Fruit fly (Drosophila melanogaster) whole organism, embryonic: Measurements from ENCODE around the gene CG3078.

Experiments
- Atf6 ChIP-seq: fragments of 200-800 bp; sonication (Bioruptor generic); IDR thresholded peaks from 2 replicates; pipeline ENCODE4 v1.3.6; 2022; ENCODE audit warnings: missing biosample characterization, missing genetic modification characterization
- B-H2 ChIP-seq: fragments of 200-800 bp; sonication (Bioruptor generic); optimal IDR thresholded peaks from 2 replicates; lab custom pipeline; 2018; ENCODE audit warnings: missing biosample characterization, mild to moderate bottlenecking, missing genetic modification characterization
- CG10366 ChIP-seq: fragments of 200-800 bp; sonication (Bioruptor generic); IDR thresholded peaks from 2 replicates; pipeline ENCODE4 v1.3.6; 2022; ENCODE audit warnings: missing biosample characterization, missing genetic modification characterization
- CG10979 ChIP-seq: fragments of 200-800 bp; sonication (Bioruptor generic); optimal IDR thresholded peaks from 2 replicates; lab custom pipeline; 2018; ENCODE audit warnings: missing biosample characterization, mild to moderate bottlenecking, missing genetic modification characterization, moderate library complexity
- CG11504 ChIP-seq: fragments of 200-800 bp; sonication (Bioruptor generic); optimal IDR thresholded peaks from 3 replicates; lab custom pipeline; 2019; ENCODE audit warnings: missing biosample characterization, mild to moderate bottlenecking, missing genetic modification characterization, moderate library complexity
- CG14050 ChIP-seq: fragments of 200-800 bp; sonication (Bioruptor generic); IDR thresholded peaks from 3 replicates; pipeline ENCODE4 v1.3.6; 2022; ENCODE audit warnings: missing biosample characterization, missing genetic modification characterization
- CG14441 ChIP-seq: fragments of 200-800 bp; sonication (Bioruptor generic); IDR thresholded peaks from 2 replicates; pipeline ENCODE4 v1.3.6; 2022; ENCODE audit warnings: missing biosample characterization, missing genetic modification characterization
- CG14667 ChIP-seq: fragments of 200-800 bp; sonication (Bioruptor generic); IDR thresholded peaks from 2 replicates; pipeline ENCODE4 v1.3.6; 2022; ENCODE audit warnings: missing biosample characterization, missing genetic modification characterization
- CG14710 ChIP-seq: fragments of 200-800 bp; sonication (Bioruptor generic); optimal IDR thresholded peaks from 3 replicates; lab custom pipeline; 2019; ENCODE audit warnings: missing biosample characterization, mild to moderate bottlenecking, missing genetic modification characterization, moderate library complexity
- CG14860 ChIP-seq: fragments of 200-800 bp; sonication (Bioruptor generic); IDR thresholded peaks from 3 replicates; pipeline ENCODE4 v1.3.6; 2022; ENCODE audit warnings: missing biosample characterization, missing genetic modification characterization; ENCODE audit not compliant: partially characterized antibody
- CG15601 ChIP-seq: fragments of 200-800 bp; sonication (Bioruptor generic); optimal IDR thresholded peaks from 3 replicates; lab custom pipeline; 2019; ENCODE audit warnings: missing biosample characterization, mild to moderate bottlenecking, missing genetic modification characterization, moderate library complexity
- CG1647 ChIP-seq: fragments of 200-800 bp; sonication (Bioruptor generic); optimal IDR thresholded peaks from 3 replicates; lab custom pipeline; 2016; ENCODE audit warnings: missing biosample characterization, missing genetic modification characterization
- CG17829 ChIP-seq: fragments of 200-800 bp; optimal IDR thresholded peaks from 2 replicates; lab custom pipeline; 2019; ENCODE audit warnings: missing biosample characterization, mild to moderate bottlenecking, missing genetic modification characterization, moderate library complexity
- CG2120 ChIP-seq: fragments of 200-800 bp; sonication (Bioruptor generic); optimal IDR thresholded peaks from 3 replicates; lab custom pipeline; 2016; ENCODE audit warnings: missing biosample characterization, missing genetic modification characterization
- CG30020 ChIP-seq: fragments of 200-800 bp; optimal IDR thresholded peaks from 2 replicates; lab custom pipeline; 2019; ENCODE audit warnings: missing biosample characterization, mild to moderate bottlenecking, missing genetic modification characterization, moderate library complexity
- CG30403 ChIP-seq: fragments of 200-800 bp; sonication (Bioruptor generic); optimal IDR thresholded peaks from 3 replicates; lab custom pipeline; 2016; ENCODE audit warnings: missing biosample characterization, missing genetic modification characterization
- CG3065 ChIP-seq: fragments of 200-800 bp; sonication (Bioruptor generic); optimal IDR thresholded peaks from 2 replicates; lab custom pipeline; 2016; ENCODE audit warnings: missing biosample characterization, missing genetic modification characterization
- CG31224 ChIP-seq: fragments of 200-800 bp; sonication (Bioruptor generic); IDR thresholded peaks from 2 replicates; pipeline ENCODE4 v1.3.6; 2022; ENCODE audit warnings: missing biosample characterization, missing genetic modification characterization
- CG34376 ChIP-seq: fragments of 200-800 bp; sonication (Bioruptor generic); optimal IDR thresholded peaks from 2 replicates; lab custom pipeline; 2018; ENCODE audit warnings: missing biosample characterization, mild to moderate bottlenecking, missing genetic modification characterization
- CG3847 ChIP-seq: fragments of 200-800 bp; sonication (Bioruptor generic); IDR thresholded peaks from 2 replicates; pipeline ENCODE4 v1.3.6; 2022; ENCODE audit warnings: missing biosample characterization, missing genetic modification characterization
- CG5953 ChIP-seq: fragments of 200-800 bp; sonication (Bioruptor generic); IDR thresholded peaks from 2 replicates; pipeline ENCODE4 v1.3.6; 2022; ENCODE audit warnings: missing biosample characterization, missing genetic modification characterization
- CG6813 ChIP-seq: fragments of 200-800 bp; sonication (Bioruptor generic); optimal IDR thresholded peaks from 2 replicates; lab custom pipeline; 2017; ENCODE audit warnings: missing biosample characterization, missing genetic modification characterization, mild to moderate bottlenecking, moderate library complexity, missing genetic modification reagents
- CG7372 ChIP-seq: fragments of 200-800 bp; sonication (Bioruptor generic); IDR thresholded peaks from 2 replicates; pipeline ENCODE4 v1.3.6; 2022; ENCODE audit warnings: missing biosample characterization, missing genetic modification characterization
- CG7556 ChIP-seq: fragments of 200-800 bp; sonication (Bioruptor generic); optimal IDR thresholded peaks from 2 replicates; lab custom pipeline; 2017; ENCODE audit warnings: missing biosample characterization, mild to moderate bottlenecking, missing genetic modification characterization
- CG8089 ChIP-seq: fragments of 200-800 bp; sonication (Bioruptor generic); optimal IDR thresholded peaks from 3 replicates; lab custom pipeline; 2016; ENCODE audit warnings: missing biosample characterization, missing genetic modification characterization
- CG9727 ChIP-seq: fragments of 200-800 bp; sonication (Bioruptor generic); optimal IDR thresholded peaks from 3 replicates; lab custom pipeline; 2017; ENCODE audit warnings: missing biosample characterization, mild to moderate bottlenecking, missing genetic modification characterization
- Chrac-16 ChIP-seq: fragments of 200-800 bp; sonication (Bioruptor generic); optimal IDR thresholded peaks from 3 replicates; lab custom pipeline; 2016; ENCODE audit warnings: missing biosample characterization, missing genetic modification characterization
- Dbx ChIP-seq: fragments of 200-800 bp; sonication (Bioruptor generic); IDR thresholded peaks from 3 replicates; pipeline ENCODE4 v1.3.6; 2022; ENCODE audit warnings: missing biosample characterization, missing genetic modification characterization
- H15 ChIP-seq: fragments of 200-800 bp; sonication (Bioruptor generic); IDR thresholded peaks from 3 replicates; pipeline ENCODE4 v1.3.6; 2022; ENCODE audit warnings: missing biosample characterization, missing genetic modification characterization
- Hr51 ChIP-seq, 2 experiments: fragments of 200-800 bp; sonication (Bioruptor generic); optimal IDR thresholded peaks; 2 replicates in 1 of 2; 3 replicates in 1 of 2; lab custom pipeline; 2016 to 2018; ENCODE audit warnings: missing biosample characterization in 2 of 2, missing genetic modification characterization in 2 of 2, mild to moderate bottlenecking in 1 of 2, moderate library complexity in 1 of 2
- Jarid2 ChIP-seq: fragments of 200-800 bp; sonication (Bioruptor generic); optimal IDR thresholded peaks from 3 replicates; lab custom pipeline; 2017; ENCODE audit warnings: mild to moderate bottlenecking, missing biosample characterization, missing genetic modification reagents, missing genetic modification characterization
- Meics ChIP-seq: fragments of 200-800 bp; sonication (Bioruptor generic); optimal IDR thresholded peaks from 2 replicates; lab custom pipeline; 2017; ENCODE audit warnings: missing biosample characterization, mild to moderate bottlenecking, missing genetic modification characterization
- Mrtf ChIP-seq: fragments of 200-800 bp; sonication (Bioruptor generic); IDR thresholded peaks from 3 replicates; pipeline ENCODE4 v1.3.6; 2022; ENCODE audit warnings: missing biosample characterization, missing genetic modification characterization
- Oaz ChIP-seq: fragments of 200-800 bp; sonication (Bioruptor generic); IDR thresholded peaks from 2 replicates; pipeline ENCODE4 v1.3.6; 2022; ENCODE audit warnings: missing biosample characterization, missing genetic modification characterization
- Sin3A ChIP-seq: fragments of >200 bp; optimal IDR thresholded peaks from 2 replicates; lab custom pipeline; 2018
- Stat92E ChIP-seq, 3 experiments: fragments of >200 bp in 2 of 3; fragments of 200-800 bp in 1 of 3; sonication (Bioruptor generic) in 1 of 3; optimal IDR thresholded peaks; 2 replicates each; lab custom pipeline; 2017 to 2019; ENCODE audit warnings: missing biosample characterization in 3 of 3, missing genetic modification characterization in 3 of 3, mild to moderate bottlenecking in 1 of 3, moderate library complexity in 1 of 3
- Tbp ChIP-seq: fragments of >200 bp; optimal IDR thresholded peaks from 2 replicates; lab custom pipeline; 2018; ENCODE audit warnings: missing biosample characterization, missing genetic modification characterization
- ac ChIP-seq: fragments of 200-800 bp; sonication (Bioruptor generic); optimal IDR thresholded peaks from 3 replicates; lab custom pipeline; 2017; ENCODE audit warnings: missing biosample characterization, mild to moderate bottlenecking, missing genetic modification characterization
- aop ChIP-seq: fragments of 200-800 bp; sonication (Bioruptor generic); IDR thresholded peaks from 2 replicates; pipeline ENCODE4 v1.3.6; 2022; ENCODE audit warnings: missing biosample characterization, missing genetic modification characterization
- bab2 ChIP-seq: fragments of 200-800 bp; sonication (Bioruptor generic); optimal IDR thresholded peaks from 2 replicates; lab custom pipeline; 2016; ENCODE audit warnings: missing biosample characterization, missing genetic modification characterization
- chn ChIP-seq: fragments of 200-800 bp; sonication (Bioruptor generic); optimal IDR thresholded peaks from 2 replicates; lab custom pipeline; 2016; ENCODE audit warnings: missing biosample characterization, missing genetic modification characterization
- dysf ChIP-seq: fragments of 200-800 bp; sonication (Bioruptor generic); IDR thresholded peaks from 3 replicates; pipeline ENCODE4 v1.3.6; 2022; ENCODE audit warnings: missing biosample characterization, missing genetic modification characterization
- h ChIP-seq: fragments of >200 bp; optimal IDR thresholded peaks from 2 replicates; lab custom pipeline; 2017
- nmo ChIP-seq: fragments of 200-800 bp; sonication (Bioruptor generic); optimal IDR thresholded peaks from 2 replicates; lab custom pipeline; 2018; ENCODE audit warnings: missing biosample characterization, mild to moderate bottlenecking, missing genetic modification characterization, moderate library complexity
- run ChIP-seq: fragments of 200-800 bp; sonication (Bioruptor generic); optimal IDR thresholded peaks from 3 replicates; lab custom pipeline; 2018; ENCODE audit warnings: missing biosample characterization, mild to moderate bottlenecking, missing genetic modification characterization
- tin ChIP-seq: fragments of 200-800 bp; sonication (Bioruptor generic); optimal IDR thresholded peaks from 3 replicates; lab custom pipeline; 2016; ENCODE audit warnings: missing biosample characterization, missing genetic modification characterization
- tna ChIP-seq: fragments of 200-800 bp; sonication (Bioruptor generic); IDR thresholded peaks from 2 replicates; pipeline ENCODE4 v1.3.6; 2022; ENCODE audit warnings: missing biosample characterization, missing genetic modification characterization; ENCODE audit not compliant: partially characterized antibody
- unc-4 ChIP-seq: fragments of 200-800 bp; sonication (Bioruptor generic); IDR thresholded peaks from 2 replicates; pipeline ENCODE4 v1.3.6; 2022; ENCODE audit warnings: missing biosample characterization, missing genetic modification characterization; ENCODE audit not compliant: partially characterized antibody
- wor ChIP-seq: fragments of 200-800 bp; sonication (Bioruptor generic); IDR thresholded peaks from 2 replicates; pipeline ENCODE4 v1.3.6; 2022; ENCODE audit warnings: missing biosample characterization, missing genetic modification characterization
- zen ChIP-seq: fragments of 200-800 bp; sonication (Bioruptor generic); optimal IDR thresholded peaks from 3 replicates; lab custom pipeline; 2018; ENCODE audit warnings: missing biosample characterization, mild to moderate bottlenecking, missing genetic modification characterization, moderate library complexity

The CG3078 gene

dm6 chrX:2297428-2298200 is 38.0 kb upstream of the CG3078 start (continued):
- TF ChIP-seq CG8089 (GFP tag; lab: Kevin White, UChicago): peak; percentile 99
- TF ChIP-seq aop (GFP tag; lab: Robert Waterston, UW): peak; percentile 96
- peak; percentile 99 for TF ChIP-seq CG10366 (GFP tag; lab: Robert Waterston, UW)
- TF ChIP-seq CG7372 (GFP tag; lab: Robert Waterston, UW): peak; percentile 97
- no peak for TF ChIP-seq tna (GFP tag; lab: Robert Waterston, UW)
- peak; percentile 98 for TF ChIP-seq CG11504 (tag; lab: Kevin White, UChicago)
- peak; percentile 97 for TF ChIP-seq CG15601 (tag; lab: Kevin White, UChicago)
- peak; percentile 98 for TF ChIP-seq CG5953 (GFP tag; lab: Robert Waterston, UW)
- peak; percentile 91 for TF ChIP-seq ac (GFP tag; lab: Kevin White, UChicago)
- no peak for TF ChIP-seq Tbp (GFP tag; lab: Kevin White, UChicago)
- peak; percentile 99 for TF ChIP-seq CG14441 (GFP tag; lab: Robert Waterston, UW)
- TF ChIP-seq CG14050 (GFP tag; lab: Robert Waterston, UW): peak; percentile 98
- peak; percentile 96 for TF ChIP-seq Dbx
- peak; percentile 99 for TF ChIP-seq bab2
- TF ChIP-seq Chrac-16: peak; percentile 99
- TF ChIP-seq CG17829 (tag; lab: Kevin White, UChicago): peak; percentile 97
- peak in 1 of 3 experiments; percentile 94 for TF ChIP-seq Stat92E (GFP tag; optimal IDR thresholded peaks at IDR 0.05; lab: Kevin White, UChicago)
- peak; percentile 98 for TF ChIP-seq CG14667 (GFP tag; lab: Robert Waterston, UW)
- TF ChIP-seq CG14710 (tag; lab: Kevin White, UChicago): peak; percentile 95
- TF ChIP-seq CG34376: peak; percentile 92
- peak; percentile 95 for TF ChIP-seq zen
- TF ChIP-seq Atf6: peak; percentile 98
- TF ChIP-seq B-H2: peak; percentile 93
- peak; percentile 98 for TF ChIP-seq nmo (GFP tag; lab: Kevin White, UChicago)
- no peak for TF ChIP-seq h (lab: Kevin White, UChicago)
- TF ChIP-seq CG14860 (GFP tag; lab: Robert Waterston, UW): no peak
- TF ChIP-seq CG3847 (GFP tag; lab: Robert Waterston, UW): peak; percentile 98
- peak; percentile 99 for TF ChIP-seq CG7556 (GFP tag; lab: Kevin White, UChicago)
- peak; percentile 76 for TF ChIP-seq CG30020
- TF ChIP-seq CG31224 (GFP tag; lab: Robert Waterston, UW): peak; percentile 92
- peak; percentile 98 for TF ChIP-seq Hr51 (GFP tag; optimal IDR thresholded peaks at IDR 0.05; lab: Kevin White, UChicago)
- TF ChIP-seq Sin3A: no peak
- TF ChIP-seq chn: peak; percentile 99
- peak; percentile 96 for TF ChIP-seq run (tag; lab: Kevin White, UChicago)
- TF ChIP-seq Oaz (GFP tag; lab: Robert Waterston, UW): peak; percentile 95
- TF ChIP-seq dysf (GFP tag; lab: Robert Waterston, UW): peak; percentile 99
- TF ChIP-seq Jarid2 (GFP tag; lab: Kevin White, UChicago): peak; percentile 88
- TF ChIP-seq CG9727 (GFP tag; lab: Kevin White, UChicago): peak; percentile 96
- TF ChIP-seq wor (GFP tag; lab: Robert Waterston, UW): peak; percentile 99
- peak; percentile 98 for TF ChIP-seq Mrtf (GFP tag; lab: Robert Waterston, UW)
- peak; percentile 99 for TF ChIP-seq tin (GFP tag; lab: Kevin White, UChicago)
- TF ChIP-seq Meics (GFP tag; lab: Kevin White, UChicago): peak; percentile 97
- peak; percentile 97 for TF ChIP-seq CG10979 (tag; lab: Kevin White, UChicago)
- peak; percentile 98 for TF ChIP-seq H15 (GFP tag; lab: Robert Waterston, UW)
- TF ChIP-seq CG2120 (GFP tag; lab: Kevin White, UChicago): peak; percentile 99
- peak; percentile 99 for TF ChIP-seq CG1647 (GFP tag; lab: Kevin White, UChicago)
- peak; percentile 97 for TF ChIP-seq CG3065 (GFP tag; lab: Kevin White, UChicago)
- peak; percentile 98 for TF ChIP-seq CG6813 (GFP tag; lab: Kevin White, UChicago)
- no peak for TF ChIP-seq unc-4
- peak; percentile 99 for TF ChIP-seq CG30403
